Worm (Caenorhabditis elegans): ENCODE results near the gene Y53G8B.2.

DNA sequence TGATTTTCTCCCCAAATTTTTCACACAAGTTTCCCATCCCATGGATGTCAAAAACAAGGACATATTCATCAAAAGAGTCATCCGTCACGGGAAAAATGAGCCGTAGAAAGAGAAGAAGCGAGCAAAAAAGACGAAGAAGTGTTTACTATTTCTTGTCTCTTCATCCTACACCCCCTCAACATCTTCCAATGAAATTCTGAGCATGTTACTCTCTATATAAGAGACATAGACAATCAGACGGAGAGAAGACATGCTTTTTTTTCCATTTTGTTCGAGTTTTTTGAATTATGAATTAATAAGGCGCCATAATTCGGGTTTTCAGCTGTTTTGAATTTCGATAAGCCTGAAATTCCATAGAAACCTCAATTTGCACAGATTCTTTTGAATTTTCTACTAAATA is 7.7 kb downstream of the Y53G8B.2 start:
- TF ChIP-seq F13H6.1 (tag; optimal IDR thresholded peaks at IDR 0.05) (no peak), ceh-22 (tag; optimal IDR thresholded peaks at IDR 0.05) (no peak)

Measured in whole organism, late embryonic.